Worm (Caenorhabditis elegans) whole organism, late embryonic: ENCODE results near the gene Y53F4B.5.

Source experiments
- F13H6.1 ChIP-seq: sonication (generic microtip); optimal IDR thresholded peaks from 2 replicates; lab custom pipeline; 2016; ENCODE audit warnings: missing genetic modification characterization, missing compliant biosample characterization
- K09A11.1 ChIP-seq: sonication (generic microtip); optimal IDR thresholded peaks from 2 replicates; lab custom pipeline; 2017; ENCODE audit warnings: antibody characterized with exemption, mild to moderate bottlenecking, missing genetic modification characterization, missing compliant biosample characterization; ENCODE audit not compliant: insufficient read depth
- T23F11.4 ChIP-seq: fragments of 200-800 bp; sonication (Bioruptor generic); optimal IDR thresholded peaks from 2 replicates; lab custom pipeline; 2018; ENCODE audit warnings: mild to moderate bottlenecking, missing genetic modification characterization, missing compliant biosample characterization
- ceh-14 ChIP-seq: sonication (generic microtip); optimal IDR thresholded peaks from 2 replicates; lab custom pipeline; 2016; ENCODE audit warnings: missing genotype, missing genetic modification characterization, missing compliant biosample characterization
- ceh-19 ChIP-seq: fragments of 200-800 bp; sonication (Bioruptor generic); optimal IDR thresholded peaks from 2 replicates; lab custom pipeline; 2018; ENCODE audit warnings: mild to moderate bottlenecking, missing genetic modification characterization, missing compliant biosample characterization
- ceh-22 ChIP-seq: sonication (generic microtip); optimal IDR thresholded peaks from 2 replicates; lab custom pipeline; 2017; ENCODE audit warnings: missing biosample characterization, missing genetic modification characterization
- ceh-24 ChIP-seq: sonication (generic microtip); optimal IDR thresholded peaks from 2 replicates; lab custom pipeline; 2016; ENCODE audit warnings: mild to moderate bottlenecking, missing genetic modification characterization, missing compliant biosample characterization
- ceh-34 ChIP-seq: sonication (generic microtip); optimal IDR thresholded peaks from 2 replicates; lab custom pipeline; 2016; ENCODE audit warnings: mild to moderate bottlenecking, missing genetic modification characterization, missing compliant biosample characterization
- ceh-48 ChIP-seq: sonication (generic microtip); optimal IDR thresholded peaks from 2 replicates; lab custom pipeline; 2016; ENCODE audit warnings: missing genetic modification characterization, inconsistent platforms, missing compliant biosample characterization
- ceh-6 ChIP-seq: fragments of 200-800 bp; sonication (Bioruptor generic); optimal IDR thresholded peaks from 2 replicates; lab custom pipeline; 2018; ENCODE audit warnings: mild to moderate bottlenecking, missing genetic modification characterization, missing compliant biosample characterization
- ceh-9 ChIP-seq: sonication (generic microtip); optimal IDR thresholded peaks from 2 replicates; lab custom pipeline; 2016; ENCODE audit warnings: mild to moderate bottlenecking, missing genetic modification characterization, inconsistent platforms, missing compliant biosample characterization
- dmd-4 ChIP-seq: sonication (generic microtip); optimal IDR thresholded peaks from 2 replicates; lab custom pipeline; 2016; ENCODE audit warnings: borderline replicate concordance, missing genetic modification characterization, missing compliant biosample characterization
- elt-2 ChIP-seq: sonication (generic microtip); optimal IDR thresholded peaks from 2 replicates; lab custom pipeline; 2016; ENCODE audit warnings: missing genetic modification reagents, missing genetic modification characterization, missing compliant biosample characterization
- ets-4 ChIP-seq: sonication (generic microtip); optimal IDR thresholded peaks from 2 replicates; lab custom pipeline; 2016; ENCODE audit warnings: missing genetic modification characterization, missing compliant biosample characterization
- eyg-1 ChIP-seq: sonication (generic microtip); optimal IDR thresholded peaks from 2 replicates; lab custom pipeline; 2016; ENCODE audit warnings: missing genotype, missing genetic modification characterization, missing compliant biosample characterization
- gmeb-2 ChIP-seq: sonication (generic microtip); optimal IDR thresholded peaks from 2 replicates; lab custom pipeline; 2016; ENCODE audit warnings: missing genetic modification characterization, inconsistent platforms, missing compliant biosample characterization
- hlh-15 ChIP-seq: sonication (generic microtip); optimal IDR thresholded peaks from 2 replicates; lab custom pipeline; 2016; ENCODE audit warnings: missing genetic modification characterization, missing compliant biosample characterization
- hlh-30 ChIP-seq: sonication (generic microtip); optimal IDR thresholded peaks from 2 replicates; lab custom pipeline; 2017; ENCODE audit warnings: antibody characterized with exemption, missing genetic modification characterization, missing compliant biosample characterization; ENCODE audit not compliant: insufficient read depth
- hlh-6 ChIP-seq: sonication (generic microtip); optimal IDR thresholded peaks from 2 replicates; lab custom pipeline; 2016; ENCODE audit warnings: missing genotype, missing genetic modification characterization, missing compliant biosample characterization
- lim-6 ChIP-seq: sonication (generic microtip); optimal IDR thresholded peaks from 2 replicates; lab custom pipeline; 2016; ENCODE audit warnings: missing genetic modification characterization, missing compliant biosample characterization
- lin-11 ChIP-seq: fragments of 200-800 bp; sonication (Bioruptor generic); optimal IDR thresholded peaks from 2 replicates; lab custom pipeline; 2018; ENCODE audit warnings: mild to moderate bottlenecking, missing genetic modification characterization, missing compliant biosample characterization
- madf-2 ChIP-seq: sonication (generic microtip); optimal IDR thresholded peaks from 2 replicates; lab custom pipeline; 2017; ENCODE audit warnings: missing genetic modification characterization, missing compliant biosample characterization
- nfya-1 ChIP-seq: sonication (generic microtip); optimal IDR thresholded peaks from 2 replicates; lab custom pipeline; 2017; ENCODE audit warnings: missing genetic modification characterization, mild to moderate bottlenecking, missing compliant biosample characterization, antibody characterized with exemption, moderate library complexity
- npax-4 ChIP-seq: sonication (generic microtip); optimal IDR thresholded peaks from 2 replicates; lab custom pipeline; 2016; ENCODE audit warnings: missing genetic modification characterization, missing compliant biosample characterization
- odd-2 ChIP-seq: sonication (generic microtip); optimal IDR thresholded peaks from 2 replicates; lab custom pipeline; 2017; ENCODE audit warnings: antibody characterized with exemption, mild to moderate bottlenecking, missing genetic modification characterization, missing compliant biosample characterization
- pqm-1 ChIP-seq: sonication (generic microtip); optimal IDR thresholded peaks from 2 replicates; lab custom pipeline; 2016; ENCODE audit warnings: missing genetic modification characterization, missing compliant biosample characterization
- sdc-2 ChIP-seq: sonication (generic microtip); optimal IDR thresholded peaks from 2 replicates; lab custom pipeline; 2016; ENCODE audit warnings: missing genotype, missing genetic modification characterization, missing compliant biosample characterization
- sox-4 ChIP-seq: sonication (generic microtip); optimal IDR thresholded peaks from 2 replicates; lab custom pipeline; 2017; ENCODE audit warnings: mild to moderate bottlenecking, missing genetic modification characterization, inconsistent platforms, missing compliant biosample characterization
- syd-9 ChIP-seq: sonication (generic microtip); optimal IDR thresholded peaks from 2 replicates; lab custom pipeline; 2016; ENCODE audit warnings: mild to moderate bottlenecking, missing genetic modification characterization, moderate library complexity, missing compliant biosample characterization
- ttx-3 ChIP-seq: sonication (generic microtip); optimal IDR thresholded peaks from 2 replicates; lab custom pipeline; 2016; ENCODE audit warnings: missing genetic modification reagents, missing genetic modification characterization, missing compliant biosample characterization
- unc-55 ChIP-seq: sonication (generic microtip); optimal IDR thresholded peaks from 2 replicates; lab custom pipeline; 2017; ENCODE audit warnings: missing biosample characterization, missing genetic modification reagents, missing genetic modification characterization

Y53F4B.5 gene

ce11 chrII:14966420-14966819 lies 17.4 kb downstream of the Y53F4B.5 start:
- no peak for TF ChIP-seq ceh-14
- no peak for TF ChIP-seq ets-4
- TF ChIP-seq sdc-2: no peak
- TF ChIP-seq elt-2 (tag; lab: Kevin White, UChicago): no peak
- no peak for TF ChIP-seq ceh-34 (tag; lab: Kevin White, UChicago)
- TF ChIP-seq npax-4 (tag; lab: Kevin White, UChicago): no peak
- no peak for TF ChIP-seq K09A11.1

ce11 chrII:14964877-14965276 lies 18.9 kb downstream of the Y53F4B.5 start:
- TF ChIP-seq unc-55 (GFP tag; lab: Kevin White, UChicago): no peak
- TF ChIP-seq elt-2 (tag; lab: Kevin White, UChicago): peak; percentile 62

- TF ChIP-seq elt-2 (tag; lab: Kevin White, UChicago): peak; percentile 17
- TF ChIP-seq ceh-9 (tag; lab: Kevin White, UChicago): no peak
- TF ChIP-seq, all 69 proteins: peak for 1
Measured at ce11 chrII:14964008-14964407, 19.8 kb downstream of the Y53F4B.5 start, which contains the start of gene elo-9. elo-9 (minus strand) TSS chrII:14964108.

DNA sequence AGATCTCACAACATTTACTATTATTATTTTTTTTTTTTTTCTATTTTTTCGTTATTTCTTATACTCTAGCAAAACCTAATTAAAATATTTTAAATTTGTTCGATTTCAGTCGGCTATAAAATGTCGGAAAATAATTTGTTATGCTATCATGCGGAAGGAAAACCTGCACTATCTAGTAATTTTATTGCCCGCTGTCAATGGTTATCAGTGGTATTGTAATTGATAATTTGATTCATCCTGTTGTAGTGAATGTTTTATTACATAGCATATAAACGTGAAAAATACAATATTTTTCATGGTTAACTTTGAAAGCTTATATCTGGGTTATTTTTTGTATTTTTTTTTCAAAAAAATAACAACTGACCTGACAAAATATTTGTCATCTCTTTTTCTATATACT lies 24.5 kb downstream of the Y53F4B.5 start:
- TF ChIP-seq T23F11.4 (GFP tag; lab: Kevin White, UChicago) (no peak), elt-2 (tag; lab: Kevin White, UChicago) (peak; percentile 77)

DNA sequence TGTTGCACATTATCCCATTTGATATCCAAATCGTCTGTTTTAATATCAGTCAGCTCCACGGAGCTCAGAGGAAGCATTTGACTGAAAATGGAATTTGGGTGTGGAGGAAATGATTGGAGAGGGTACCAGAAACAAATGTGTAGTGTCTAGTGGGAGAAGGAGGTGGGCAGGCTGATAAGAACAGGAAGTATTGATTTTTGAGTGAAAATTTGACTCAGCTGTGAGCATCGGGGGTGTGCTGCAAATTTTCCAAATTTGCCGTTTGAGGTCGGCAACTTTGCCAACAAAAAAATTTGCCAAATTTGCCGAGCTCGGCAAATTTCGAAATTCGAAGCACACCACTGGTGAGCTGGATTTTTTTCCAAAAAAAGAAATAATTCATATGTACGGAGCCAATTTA lies 25.7 kb downstream of the Y53F4B.5 start, which contains the start of gene Y53F4B.1:
Gene Y53F4B.1 (minus strand): TSS at position 101 of the 400 bp plus-strand sequence.
- TF ChIP-seq ceh-6 (no peak), ttx-3 (tag; lab: Kevin White, UChicago) (no peak), ceh-22 (tag; lab: Kevin White, UChicago) (no peak), gmeb-2 (tag; lab: Kevin White, UChicago) (no peak), ceh-48 (tag; lab: Kevin White, UChicago) (no peak)

DNA sequence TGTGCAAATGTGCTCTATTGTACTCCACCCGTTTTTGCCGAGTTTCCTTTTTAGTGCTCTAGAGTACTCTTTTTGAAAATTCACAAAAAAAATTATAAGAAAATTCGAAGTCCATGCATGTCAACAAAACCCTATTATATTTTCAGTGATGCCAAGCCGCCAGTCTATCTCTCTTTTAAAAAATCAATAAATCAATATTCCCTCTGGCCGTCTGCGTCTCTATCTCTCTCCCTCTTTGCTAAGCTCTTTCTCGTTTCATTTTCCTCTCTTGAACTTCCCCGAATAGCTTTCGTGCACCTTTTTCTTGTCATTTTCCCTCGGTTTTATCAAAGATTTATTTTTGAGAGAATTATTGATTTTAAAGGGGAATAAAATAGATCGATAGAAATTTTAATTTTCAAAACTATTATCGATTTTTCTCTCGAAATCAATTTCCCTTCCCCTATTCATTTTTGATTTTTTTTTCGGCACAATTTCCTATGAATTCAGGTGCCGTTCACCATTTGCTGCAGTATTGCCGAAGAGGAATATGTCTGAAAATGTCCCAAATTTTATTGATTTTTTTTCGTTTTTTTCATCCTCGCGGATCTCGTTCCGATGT lies 31.2 kb downstream of the Y53F4B.5 start:
- TF ChIP-seq F13H6.1: no peak
- peak; percentile 42 for TF ChIP-seq ceh-48 (tag; lab: Kevin White, UChicago)

DNA sequence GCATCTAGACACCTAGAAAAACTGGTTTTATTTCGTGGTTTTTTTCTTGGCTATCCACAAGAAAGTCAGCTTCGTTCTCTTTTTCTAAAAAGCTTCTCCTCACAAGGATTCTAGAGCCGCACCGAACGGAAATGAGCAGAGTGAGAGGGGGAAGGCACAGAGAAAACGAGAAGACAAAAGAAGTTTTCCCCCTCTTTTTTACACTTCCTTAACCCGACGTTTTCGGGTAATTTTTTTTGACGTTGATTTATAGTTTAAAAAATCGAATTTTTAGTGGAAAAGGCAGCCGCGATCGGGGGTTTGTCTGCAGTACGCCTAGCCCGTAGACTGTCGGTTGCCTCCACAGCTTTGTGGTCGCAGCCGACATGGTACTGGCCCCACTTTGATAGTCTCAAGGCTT lies 37.3 kb downstream of the Y53F4B.5 start:
- no peak for TF ChIP-seq hlh-15 (tag; lab: Kevin White, UChicago)
- no peak for TF ChIP-seq pqm-1 (tag; lab: Kevin White, UChicago)
- no peak for TF ChIP-seq hlh-30
- TF ChIP-seq ceh-48 (tag; lab: Kevin White, UChicago): no peak
- no peak for TF ChIP-seq odd-2
- no peak for TF ChIP-seq ceh-24 (tag; lab: Kevin White, UChicago)
- no peak for TF ChIP-seq sox-4 (tag; lab: Kevin White, UChicago)
- no peak for TF ChIP-seq K09A11.1
- TF ChIP-seq syd-9 (tag; lab: Kevin White, UChicago): no peak
- TF ChIP-seq ceh-14: no peak
- no peak for TF ChIP-seq lim-6 (tag; lab: Kevin White, UChicago)
- no peak for TF ChIP-seq ceh-19 (GFP tag; lab: Kevin White, UChicago)
- no peak for TF ChIP-seq dmd-4
- TF ChIP-seq npax-4 (tag; lab: Kevin White, UChicago): no peak
- no peak for TF ChIP-seq madf-2
- no peak for TF ChIP-seq nfya-1 (tag; lab: Kevin White, UChicago)
- no peak for TF ChIP-seq eyg-1 (tag; lab: Kevin White, UChicago)
- no peak for TF ChIP-seq hlh-6 (tag; lab: Kevin White, UChicago)
- no peak for TF ChIP-seq lin-11 (tag; lab: Kevin White, UChicago)
